Worm (Caenorhabditis elegans): ENCODE data around the gene clc-32.

The clc-32 gene

ce11 chrV:16169026-16169425, 28.1 kb upstream of the clc-32 start, which contains the start of gene str-111:
Gene str-111 (minus strand): TSS chrV:16169126.
- TF ChIP-seq zip-8 (tag; optimal IDR thresholded peaks at IDR 0.05) (no peak), nhr-12 (tag; optimal IDR thresholded peaks at IDR 0.05) (no peak), flh-1 (GFP tag; optimal IDR thresholded peaks at IDR 0.05) (no peak), unc-62 (GFP tag; optimal IDR thresholded peaks at IDR 0.05) (no peak), ceh-43 (GFP tag; optimal IDR thresholded peaks at IDR 0.05) (no peak), nhr-237 (tag; optimal IDR thresholded peaks at IDR 0.05) (no peak), ztf-11 (tag; optimal IDR thresholded peaks at IDR 0.05) (no peak), tbx-8 (GFP tag; optimal IDR thresholded peaks at IDR 0.05) (no peak), unc-120 (tag; optimal IDR thresholded peaks at IDR 0.05; ENCODE audit: poor library complexity, severe bottlenecking) (no peak), lin-13 (tag; optimal IDR thresholded peaks at IDR 0.05) (no peak)

ce11 chrV:16165936-16166335, 25.0 kb upstream of the clc-32 start, which contains the start of gene str-108:
Gene str-108 (plus strand): TSS chrV:16166236.
- no peak for TF ChIP-seq mab-5 (tag; optimal IDR thresholded peaks at IDR 0.05)
- no peak for TF ChIP-seq sptf-1 (tag; optimal IDR thresholded peaks at IDR 0.05)
- TF ChIP-seq zip-8 (tag; optimal IDR thresholded peaks at IDR 0.05): no peak
- TF ChIP-seq ham-2 (GFP tag; optimal IDR thresholded peaks at IDR 0.05): no peak
- no peak for TF ChIP-seq nhr-2 (tag; optimal IDR thresholded peaks at IDR 0.05)
- TF ChIP-seq unc-39 (tag; optimal IDR thresholded peaks at IDR 0.05): no peak
- TF ChIP-seq ceh-39 (tag; optimal IDR thresholded peaks at IDR 0.05): no peak
- no peak for TF ChIP-seq nhr-28 (tag; optimal IDR thresholded peaks at IDR 0.05)
- no peak for TF ChIP-seq lin-13 (tag; optimal IDR thresholded peaks at IDR 0.05)
- no peak for TF ChIP-seq mls-2 (tag; optimal IDR thresholded peaks at IDR 0.05)
- no peak for TF ChIP-seq bed-3 (GFP tag; optimal IDR thresholded peaks at IDR 0.05)
- no peak for TF ChIP-seq unc-120 (tag; optimal IDR thresholded peaks at IDR 0.05; ENCODE audit: poor library complexity, severe bottlenecking)
- no peak for TF ChIP-seq ceh-43 (GFP tag; optimal IDR thresholded peaks at IDR 0.05)
- no peak for TF ChIP-seq pha-4 (tag; optimal IDR thresholded peaks at IDR 0.05)
- TF ChIP-seq ceh-83 (GFP tag; optimal IDR thresholded peaks at IDR 0.05): no peak
- no peak for TF ChIP-seq snpc-4 (tag; optimal IDR thresholded peaks at IDR 0.05)
- no peak for TF ChIP-seq lin-32 (GFP tag; optimal IDR thresholded peaks at IDR 0.05)
- no peak for TF ChIP-seq ztf-11 (tag; optimal IDR thresholded peaks at IDR 0.05)

ce11 chrV:16163719-16164118, 22.7 kb upstream of the clc-32 start, which contains the start of gene F10A3.12:
Gene F10A3.12 (plus strand): TSS chrV:16164019.
- TF ChIP-seq bed-3 (GFP tag; optimal IDR thresholded peaks at IDR 0.05) (no peak), lin-13 (tag; optimal IDR thresholded peaks at IDR 0.05) (no peak), ceh-83 (GFP tag; optimal IDR thresholded peaks at IDR 0.05) (no peak), blmp-1 (tag; optimal IDR thresholded peaks at IDR 0.05) (no peak), mep-1 (tag; optimal IDR thresholded peaks at IDR 0.05) (no peak)

ce11 chrV:16162124-16162735, 21.3 kb upstream of the clc-32 start, which contains the start of the genes str-109 and F10A3.11:
Gene str-109 (minus strand): TSS chrV:16162224.
Gene F10A3.11 (plus strand): TSS chrV:16162685.
- TF ChIP-seq ham-2 (GFP tag; optimal IDR thresholded peaks at IDR 0.05): no peak

ce11 chrV:16160087-16160486, 19.1 kb upstream of the clc-32 start:
- TF ChIP-seq ham-2 (GFP tag; optimal IDR thresholded peaks at IDR 0.05) (no peak), unc-62 (GFP tag; optimal IDR thresholded peaks at IDR 0.05) (no peak)

- TF ChIP-seq ceh-43 (GFP tag; optimal IDR thresholded peaks at IDR 0.05) (no peak), mab-5 (tag; optimal IDR thresholded peaks at IDR 0.05) (no peak), nhr-76 (tag; optimal IDR thresholded peaks at IDR 0.05) (no peak), lin-32 (GFP tag; optimal IDR thresholded peaks at IDR 0.05) (no peak), hlh-1 (tag; optimal IDR thresholded peaks at IDR 0.05) (no peak), mep-1 (tag; optimal IDR thresholded peaks at IDR 0.05) (no peak), ceh-83 (GFP tag; optimal IDR thresholded peaks at IDR 0.05) (no peak), mls-2 (tag; optimal IDR thresholded peaks at IDR 0.05) (no peak), nhr-2 (tag; optimal IDR thresholded peaks at IDR 0.05) (no peak), snpc-4 (tag; optimal IDR thresholded peaks at IDR 0.05) (no peak), pha-4 (tag; optimal IDR thresholded peaks at IDR 0.05) (no peak), unc-39 (tag; optimal IDR thresholded peaks at IDR 0.05) (no peak), elt-3 (tag; optimal IDR thresholded peaks at IDR 0.05) (no peak), blmp-1 (tag; optimal IDR thresholded peaks at IDR 0.05) (no peak), ham-2 (GFP tag; optimal IDR thresholded peaks at IDR 0.05) (no peak)
Observed at ce11 chrV:16159594-16159993, 18.6 kb upstream of the clc-32 start, which contains the start of gene F10A3.17. Gene F10A3.17 (minus strand): TSS chrV:16159694.

Data from whole organism, mixed stage, embryonic.